Worm (Caenorhabditis elegans) whole organism, late embryonic: ENCODE data around the gene F59B10.4.

Source experiments
- C38D4.7 ChIP-seq: fragments of 200-800 bp; sonication (Bioruptor generic); optimal IDR thresholded peaks from 2 replicates; lab custom pipeline; 2018; ENCODE audit warnings: mild to moderate bottlenecking, missing genetic modification characterization, moderate library complexity, missing compliant biosample characterization
- F13H6.1 ChIP-seq: sonication (generic microtip); optimal IDR thresholded peaks from 2 replicates; lab custom pipeline; 2016; ENCODE audit warnings: missing genetic modification characterization, missing compliant biosample characterization
- K02D7.2 ChIP-seq: sonication (generic microtip); optimal IDR thresholded peaks from 2 replicates; lab custom pipeline; 2017; ENCODE audit warnings: mild to moderate bottlenecking, missing genetic modification characterization, missing compliant biosample characterization
- K09A11.1 ChIP-seq: sonication (generic microtip); optimal IDR thresholded peaks from 2 replicates; lab custom pipeline; 2017; ENCODE audit warnings: antibody characterized with exemption, mild to moderate bottlenecking, missing genetic modification characterization, missing compliant biosample characterization; ENCODE audit not compliant: insufficient read depth
- Y22D7AL.16 ChIP-seq: sonication (generic microtip); optimal IDR thresholded peaks from 2 replicates; lab custom pipeline; 2016; ENCODE audit warnings: missing genetic modification characterization, missing compliant biosample characterization
- ama-1 ChIP-seq: fragments of 150-350 bp; optimal IDR thresholded peaks from 2 replicates; lab custom pipeline; 2014
- ceh-14 ChIP-seq: sonication (generic microtip); optimal IDR thresholded peaks from 2 replicates; lab custom pipeline; 2016; ENCODE audit warnings: missing genotype, missing genetic modification characterization, missing compliant biosample characterization
- ceh-18 ChIP-seq: sonication (generic microtip); optimal IDR thresholded peaks from 2 replicates; lab custom pipeline; 2016; ENCODE audit warnings: missing genetic modification characterization, missing compliant biosample characterization
- ceh-19 ChIP-seq: fragments of 200-800 bp; sonication (Bioruptor generic); optimal IDR thresholded peaks from 2 replicates; lab custom pipeline; 2018; ENCODE audit warnings: mild to moderate bottlenecking, missing genetic modification characterization, missing compliant biosample characterization
- ceh-2 ChIP-seq: sonication (generic microtip); optimal IDR thresholded peaks from 2 replicates; lab custom pipeline; 2016; ENCODE audit warnings: missing genotype, missing genetic modification characterization, missing compliant biosample characterization
- ceh-24 ChIP-seq: sonication (generic microtip); optimal IDR thresholded peaks from 2 replicates; lab custom pipeline; 2016; ENCODE audit warnings: mild to moderate bottlenecking, missing genetic modification characterization, missing compliant biosample characterization
- ceh-31 ChIP-seq: sonication (generic microtip); optimal IDR thresholded peaks from 2 replicates; lab custom pipeline; 2016; ENCODE audit warnings: missing genetic modification characterization, missing compliant biosample characterization
- ceh-34 ChIP-seq: sonication (generic microtip); optimal IDR thresholded peaks from 2 replicates; lab custom pipeline; 2016; ENCODE audit warnings: mild to moderate bottlenecking, missing genetic modification characterization, missing compliant biosample characterization
- ceh-45 ChIP-seq: fragments of 200-800 bp; sonication (Bioruptor generic); IDR thresholded peaks from 2 replicates; pipeline ENCODE4 v1.3.6; 2022; ENCODE audit warnings: missing genetic modification reagents, missing genetic modification characterization, missing compliant biosample characterization
- ceh-48 ChIP-seq: sonication (generic microtip); optimal IDR thresholded peaks from 2 replicates; lab custom pipeline; 2016; ENCODE audit warnings: missing genetic modification characterization, inconsistent platforms, missing compliant biosample characterization
- che-1 ChIP-seq: sonication (generic microtip); optimal IDR thresholded peaks from 2 replicates; lab custom pipeline; 2016; ENCODE audit warnings: mild to moderate bottlenecking, missing genetic modification characterization, missing compliant biosample characterization
- dve-1 ChIP-seq: sonication (generic microtip); optimal IDR thresholded peaks from 2 replicates; lab custom pipeline; 2017; ENCODE audit warnings: antibody characterized with exemption, mild to moderate bottlenecking, missing genetic modification characterization, missing compliant biosample characterization
- elt-4 ChIP-seq: sonication (generic microtip); optimal IDR thresholded peaks from 2 replicates; lab custom pipeline; 2016; ENCODE audit warnings: missing genetic modification characterization, missing compliant biosample characterization
- ets-4 ChIP-seq: sonication (generic microtip); optimal IDR thresholded peaks from 2 replicates; lab custom pipeline; 2016; ENCODE audit warnings: missing genetic modification characterization, missing compliant biosample characterization
- eyg-1 ChIP-seq: sonication (generic microtip); optimal IDR thresholded peaks from 2 replicates; lab custom pipeline; 2016; ENCODE audit warnings: missing genotype, missing genetic modification characterization, missing compliant biosample characterization
- fkh-10 ChIP-seq: fragments of 150-350 bp; optimal IDR thresholded peaks from 2 replicates; lab custom pipeline; 2014; ENCODE audit warnings: missing biosample characterization, missing genetic modification reagents, missing genetic modification characterization
- hlh-13 ChIP-seq: fragments of 200-800 bp; sonication (Bioruptor generic); optimal IDR thresholded peaks from 2 replicates; lab custom pipeline; 2018; ENCODE audit warnings: mild to moderate bottlenecking, missing genetic modification characterization, missing compliant biosample characterization
- hlh-6 ChIP-seq: sonication (generic microtip); optimal IDR thresholded peaks from 2 replicates; lab custom pipeline; 2016; ENCODE audit warnings: missing genotype, missing genetic modification characterization, missing compliant biosample characterization
- hlh-8 ChIP-seq: sonication (generic microtip); optimal IDR thresholded peaks from 2 replicates; lab custom pipeline; 2016; ENCODE audit warnings: missing genotype, missing genetic modification characterization, missing compliant biosample characterization
- lin-11 ChIP-seq: fragments of 200-800 bp; sonication (Bioruptor generic); optimal IDR thresholded peaks from 2 replicates; lab custom pipeline; 2018; ENCODE audit warnings: mild to moderate bottlenecking, missing genetic modification characterization, missing compliant biosample characterization
- mec-3 ChIP-seq: sonication (generic microtip); optimal IDR thresholded peaks from 2 replicates; lab custom pipeline; 2016; ENCODE audit warnings: borderline replicate concordance, missing genetic modification characterization, missing compliant biosample characterization
- nfya-1 ChIP-seq: sonication (generic microtip); optimal IDR thresholded peaks from 2 replicates; lab custom pipeline; 2017; ENCODE audit warnings: missing genetic modification characterization, mild to moderate bottlenecking, missing compliant biosample characterization, antibody characterized with exemption, moderate library complexity
- nhr-232 ChIP-seq: sonication (generic microtip); optimal IDR thresholded peaks from 2 replicates; lab custom pipeline; 2016; ENCODE audit warnings: missing genetic modification characterization, missing compliant biosample characterization
- npax-4 ChIP-seq: sonication (generic microtip); optimal IDR thresholded peaks from 2 replicates; lab custom pipeline; 2016; ENCODE audit warnings: missing genetic modification characterization, missing compliant biosample characterization
- pag-3 ChIP-seq: sonication (generic microtip); optimal IDR thresholded peaks from 2 replicates; lab custom pipeline; 2016; ENCODE audit warnings: missing compliant biosample characterization, missing genetic modification characterization, borderline replicate concordance
- pat-9 ChIP-seq: fragments of 200-800 bp; sonication (Bioruptor generic); optimal IDR thresholded peaks from 2 replicates; lab custom pipeline; 2018; ENCODE audit warnings: mild to moderate bottlenecking, missing genetic modification characterization, moderate library complexity, missing compliant biosample characterization
- pax-1 ChIP-seq: fragments of 150-350 bp; optimal IDR thresholded peaks from 2 replicates; lab custom pipeline; 2014; ENCODE audit warnings: missing biosample characterization, missing genetic modification characterization
- pha-4 ChIP-seq: fragments of 150-350 bp; optimal IDR thresholded peaks from 2 replicates; lab custom pipeline; 2018; ENCODE audit warnings: missing biosample characterization, missing genetic modification reagents, missing genetic modification characterization
- pros-1 ChIP-seq: fragments of 150-350 bp; optimal IDR thresholded peaks from 2 replicates; lab custom pipeline; 2014; ENCODE audit warnings: missing biosample characterization, missing genetic modification reagents, missing genetic modification characterization
- rnt-1 ChIP-seq: sonication (generic microtip); optimal IDR thresholded peaks from 2 replicates; lab custom pipeline; 2016; ENCODE audit warnings: missing genetic modification characterization, missing compliant biosample characterization
- tbx-2 ChIP-seq: sonication (generic microtip); optimal IDR thresholded peaks from 2 replicates; lab custom pipeline; 2016; ENCODE audit warnings: missing genetic modification characterization, missing compliant biosample characterization
- tbx-7 ChIP-seq: sonication (generic microtip); optimal IDR thresholded peaks from 2 replicates; lab custom pipeline; 2016; ENCODE audit warnings: missing genotype, missing genetic modification characterization, missing compliant biosample characterization
- ttx-3 ChIP-seq: sonication (generic microtip); optimal IDR thresholded peaks from 2 replicates; lab custom pipeline; 2016; ENCODE audit warnings: missing genetic modification reagents, missing genetic modification characterization, missing compliant biosample characterization
- unc-55 ChIP-seq: sonication (generic microtip); optimal IDR thresholded peaks from 2 replicates; lab custom pipeline; 2017; ENCODE audit warnings: missing biosample characterization, missing genetic modification reagents, missing genetic modification characterization
- unc-86 ChIP-seq: sonication (generic microtip); optimal IDR thresholded peaks from 2 replicates; lab custom pipeline; 2016; ENCODE audit warnings: missing genetic modification characterization, missing compliant biosample characterization
- zip-5 ChIP-seq: sonication (generic microtip); optimal IDR thresholded peaks from 2 replicates; lab custom pipeline; 2016; ENCODE audit warnings: missing genetic modification characterization, missing compliant biosample characterization
- ztf-16 ChIP-seq: sonication (generic microtip); optimal IDR thresholded peaks from 2 replicates; lab custom pipeline; 2017; ENCODE audit warnings: missing genetic modification characterization, missing compliant biosample characterization

Gene F59B10.4

DNA sequence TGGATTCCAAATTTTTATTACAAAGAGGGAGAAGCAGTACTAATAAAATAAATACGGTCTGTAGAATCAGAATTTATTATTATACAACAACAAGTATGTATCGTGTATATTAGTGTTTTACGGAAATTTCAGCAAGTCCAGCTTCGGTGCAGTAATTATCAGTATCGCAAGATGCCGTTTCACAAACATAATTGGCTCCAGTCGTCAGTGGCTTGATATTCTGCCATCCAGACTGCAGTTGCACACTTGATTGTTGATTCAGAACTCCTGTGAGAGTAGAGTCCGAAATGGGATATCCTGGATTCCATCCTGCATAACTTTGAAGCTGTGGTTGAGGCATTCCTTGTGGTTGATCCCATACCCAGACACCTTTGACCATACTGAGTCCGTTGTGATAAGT, 38.9 kb downstream of the F59B10.4 start:
- TF ChIP-seq pha-4 (tag; lab: Kevin White, UChicago) (no peak), elt-4 (tag; lab: Kevin White, UChicago) (no peak), ceh-45 (GFP tag; lab: Robert Waterston, UW) (no peak), ceh-24 (tag; lab: Kevin White, UChicago) (no peak)

DNA sequence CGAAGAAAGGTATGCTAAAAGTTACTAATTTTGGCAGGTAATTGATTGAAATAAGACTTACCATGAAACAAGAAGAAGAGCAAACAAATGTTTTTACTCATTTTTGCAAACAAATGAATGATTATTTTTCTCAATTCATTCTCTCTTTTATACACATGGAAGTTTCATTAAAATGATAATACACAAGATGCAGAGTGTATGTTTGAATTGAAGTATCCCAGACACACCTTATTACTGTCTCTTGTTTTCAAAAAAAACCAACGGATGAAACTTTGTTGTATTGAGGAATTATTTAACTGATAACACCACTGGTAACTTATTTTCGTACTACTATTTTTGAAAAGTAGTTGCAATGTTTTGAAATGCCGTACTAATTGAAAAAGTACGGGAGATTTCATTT, 39.6 kb downstream of the F59B10.4 start, which contains the start of gene clec-59:
TSS of gene clec-59 (minus strand) at position 101 of the 400 bp plus-strand sequence.
- no peak for TF ChIP-seq zip-5 (tag; lab: Kevin White, UChicago)
- no peak for TF ChIP-seq pag-3 (tag; lab: Kevin White, UChicago)
- TF ChIP-seq unc-55 (GFP tag; lab: Kevin White, UChicago) = no peak
- TF ChIP-seq K09A11.1 = no peak
- TF ChIP-seq hlh-13 (GFP tag; lab: Kevin White, UChicago) = no peak
- TF ChIP-seq ttx-3 = no peak
- no peak for TF ChIP-seq ceh-31 (tag; lab: Kevin White, UChicago)
- TF ChIP-seq pax-1 (tag; lab: Kevin White, UChicago) = no peak
- TF ChIP-seq fkh-10 (GFP tag; lab: Kevin White, UChicago) = no peak
- TF ChIP-seq pat-9 (tag; lab: Kevin White, UChicago) = no peak
- TF ChIP-seq ceh-34 (tag; lab: Kevin White, UChicago) = no peak
- TF ChIP-seq che-1 (tag; lab: Kevin White, UChicago) = no peak
- TF ChIP-seq F13H6.1 = no peak

DNA sequence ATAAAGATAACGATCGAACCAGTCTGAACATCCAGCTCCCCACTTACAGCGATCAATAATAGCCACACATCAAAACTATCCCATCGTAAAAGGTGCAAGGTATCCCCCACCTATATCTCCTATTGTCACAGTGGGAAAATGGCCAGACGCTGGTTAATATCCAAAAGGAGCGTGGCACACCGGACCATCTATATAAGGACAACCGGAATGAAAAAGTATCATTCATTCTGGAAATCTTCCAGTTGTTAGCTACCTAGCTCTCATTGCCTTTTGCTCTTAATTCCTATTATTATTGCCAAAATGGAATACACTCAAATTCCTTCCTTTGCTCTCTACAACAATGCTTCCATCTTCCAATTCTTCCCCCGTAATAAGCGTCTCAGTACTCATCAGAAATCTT, 42.0 kb downstream of the F59B10.4 start, which contains the start of gene ZK666.4:
TSS of gene ZK666.4 (plus strand) at position 301 of the 400 bp plus-strand sequence.
- TF ChIP-seq tbx-7 = no peak
- no peak for TF ChIP-seq C38D4.7
- TF ChIP-seq ztf-16 (tag; lab: Kevin White, UChicago) = no peak
- no peak for TF ChIP-seq pros-1 (tag; lab: Kevin White, UChicago)
- TF ChIP-seq nhr-232 (tag; lab: Kevin White, UChicago) = no peak
- no peak for TF ChIP-seq ceh-18
- no peak for TF ChIP-seq nfya-1
- TF ChIP-seq ceh-24 (tag; lab: Kevin White, UChicago) = no peak
- no peak for TF ChIP-seq zip-5 (tag; lab: Kevin White, UChicago)
- TF ChIP-seq lin-11 = no peak
- TF ChIP-seq ets-4 (tag; lab: Kevin White, UChicago) = no peak
- TF ChIP-seq ceh-14 (tag; lab: Kevin White, UChicago) = no peak
- TF ChIP-seq hlh-8 (tag; lab: Kevin White, UChicago) = no peak
- no peak for TF ChIP-seq ama-1 (lab: Kevin White, UChicago)
- TF ChIP-seq ceh-48 (tag; lab: Kevin White, UChicago) = no peak
- TF ChIP-seq ceh-19 (GFP tag; lab: Kevin White, UChicago) = no peak

DNA sequence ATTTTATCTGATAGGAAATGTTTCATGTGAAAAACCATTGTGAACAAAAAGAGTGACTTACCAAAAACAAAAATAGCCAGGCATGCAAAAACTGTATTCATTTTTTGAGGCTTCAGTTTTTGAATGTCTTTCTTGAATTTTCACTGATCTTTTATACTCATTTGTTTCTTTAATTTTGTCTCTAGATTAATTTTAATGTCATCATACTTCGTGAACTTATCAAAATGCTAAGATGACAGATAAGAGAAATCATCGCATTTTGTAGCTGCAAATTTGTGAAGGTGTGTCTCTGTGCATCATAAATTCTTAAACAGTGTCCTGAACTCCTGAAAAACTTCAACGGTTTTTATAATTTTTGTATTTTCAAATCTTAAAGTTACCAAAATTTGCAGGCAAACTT, 42.9 kb downstream of the F59B10.4 start, which contains the start of gene clec-58:
TSS of gene clec-58 (minus strand) at position 101 of the 400 bp plus-strand sequence.
- TF ChIP-seq tbx-2 (tag; lab: Kevin White, UChicago) = no peak
- TF ChIP-seq K02D7.2 (tag; lab: Kevin White, UChicago) = no peak
- no peak for TF ChIP-seq hlh-8 (tag; lab: Kevin White, UChicago)
- TF ChIP-seq ceh-2 = no peak
- TF ChIP-seq C38D4.7 = no peak
- TF ChIP-seq ama-1 (lab: Kevin White, UChicago) = no peak
- no peak for TF ChIP-seq hlh-6
- TF ChIP-seq npax-4 (tag; lab: Kevin White, UChicago) = no peak

DNA sequence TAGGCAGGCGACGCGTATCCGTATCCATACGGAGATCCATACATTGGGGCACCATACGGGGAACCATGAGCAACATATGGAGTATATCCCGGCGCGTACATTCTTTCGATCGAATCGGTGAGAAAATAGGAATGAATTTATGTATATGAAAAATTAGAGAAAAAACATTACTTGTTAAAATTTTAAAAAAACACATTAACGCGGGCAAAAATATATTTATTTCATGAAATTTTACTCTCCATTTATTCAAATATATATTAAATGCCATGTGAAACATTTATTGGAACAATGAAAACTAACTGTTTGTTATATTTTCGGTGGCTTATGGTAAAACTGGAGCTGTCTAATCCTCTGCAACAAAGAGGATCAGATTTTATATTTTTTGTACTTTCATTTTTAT, 47.1 kb downstream of the F59B10.4 start, which contains the start of gene ZK666.2:
TSS of gene ZK666.2 (minus strand) at position 101 of the 400 bp plus-strand sequence.
- no peak for TF ChIP-seq mec-3 (tag; lab: Kevin White, UChicago)
- no peak for TF ChIP-seq unc-55 (GFP tag; lab: Kevin White, UChicago)
- no peak for TF ChIP-seq rnt-1 (tag; lab: Kevin White, UChicago)
- no peak for TF ChIP-seq dve-1 (tag; lab: Kevin White, UChicago)
- no peak for TF ChIP-seq nhr-232 (tag; lab: Kevin White, UChicago)
- no peak for TF ChIP-seq unc-86
- TF ChIP-seq ceh-14 (tag; lab: Kevin White, UChicago) = no peak
- TF ChIP-seq eyg-1 = no peak
- TF ChIP-seq C38D4.7 = no peak
- TF ChIP-seq ceh-18 = no peak
- TF ChIP-seq Y22D7AL.16 (tag; lab: Kevin White, UChicago) = no peak
- no peak for TF ChIP-seq elt-4 (tag; lab: Kevin White, UChicago)
- no peak for TF ChIP-seq ceh-31 (tag; lab: Kevin White, UChicago)
- no peak for TF ChIP-seq ceh-48 (tag; lab: Kevin White, UChicago)
- TF ChIP-seq ceh-45 (GFP tag; lab: Robert Waterston, UW) = no peak
- TF ChIP-seq, all 69 proteins: peak for 0
